Fruit fly (Drosophila melanogaster) whole organism, embryonic: ENCODE measurements around the gene bmm.

ENCODE experiments used
- Aef1 ChIP-seq: fragments of 200-800 bp; sonication (Bioruptor generic); IDR thresholded peaks from 3 replicates; pipeline ENCODE4 v1.3.6; 2022; ENCODE audit warnings: missing biosample characterization, missing genetic modification characterization
- Bteb2 ChIP-seq: fragments of 200-800 bp; sonication (Bioruptor generic); optimal IDR thresholded peaks from 2 replicates; lab custom pipeline; 2016; ENCODE audit warnings: missing biosample characterization, missing genetic modification characterization
- CG10959 ChIP-seq: fragments of 200-800 bp; sonication (Bioruptor generic); IDR thresholded peaks from 2 replicates; pipeline ENCODE4 v1.3.6; 2022; ENCODE audit warnings: missing biosample characterization, missing genetic modification characterization
- CG11398 ChIP-seq: fragments of 200-800 bp; sonication (Bioruptor generic); optimal IDR thresholded peaks from 2 replicates; lab custom pipeline; 2016; ENCODE audit warnings: missing biosample characterization, missing genetic modification characterization
- CG11560 ChIP-seq: fragments of 200-800 bp; sonication (Bioruptor generic); IDR thresholded peaks from 3 replicates; pipeline ENCODE4 v1.3.6; 2022; ENCODE audit warnings: missing biosample characterization, missing genetic modification characterization
- CG1529 ChIP-seq: fragments of 200-800 bp; sonication (Bioruptor generic); optimal IDR thresholded peaks from 3 replicates; lab custom pipeline; 2018; ENCODE audit warnings: missing biosample characterization, missing genetic modification characterization
- CG1647 ChIP-seq: fragments of 200-800 bp; sonication (Bioruptor generic); optimal IDR thresholded peaks from 3 replicates; lab custom pipeline; 2016; ENCODE audit warnings: missing biosample characterization, missing genetic modification characterization
- CG16863 ChIP-seq: fragments of 200-800 bp; sonication (Bioruptor generic); optimal IDR thresholded peaks from 3 replicates; lab custom pipeline; 2016; ENCODE audit warnings: missing biosample characterization, missing genetic modification characterization
- CG17359 ChIP-seq: fragments of 200-800 bp; sonication (Bioruptor generic); optimal IDR thresholded peaks from 3 replicates; lab custom pipeline; 2018; ENCODE audit warnings: missing biosample characterization, mild to moderate bottlenecking, missing genetic modification characterization, moderate library complexity
- CG18476 ChIP-seq: fragments of 200-800 bp; sonication (Bioruptor generic); optimal IDR thresholded peaks from 2 replicates; lab custom pipeline; 2016; ENCODE audit warnings: missing biosample characterization, mild to moderate bottlenecking, missing genetic modification characterization
- CG18599 ChIP-seq: fragments of 200-800 bp; sonication (Bioruptor generic); optimal IDR thresholded peaks from 3 replicates; lab custom pipeline; 2017; ENCODE audit warnings: missing biosample characterization, missing genetic modification characterization, mild to moderate bottlenecking, moderate library complexity, missing genetic modification reagents
- CG2120 ChIP-seq: fragments of 200-800 bp; sonication (Bioruptor generic); optimal IDR thresholded peaks from 3 replicates; lab custom pipeline; 2016; ENCODE audit warnings: missing biosample characterization, missing genetic modification characterization
- CG2875 ChIP-seq: fragments of 200-800 bp; sonication (Bioruptor generic); optimal IDR thresholded peaks from 2 replicates; lab custom pipeline; 2017; ENCODE audit warnings: missing biosample characterization, mild to moderate bottlenecking, missing genetic modification characterization, missing genetic modification reagents
- CG33557 ChIP-seq: fragments of 200-800 bp; sonication (Bioruptor generic); optimal IDR thresholded peaks from 2 replicates; lab custom pipeline; 2019; ENCODE audit warnings: missing biosample characterization, mild to moderate bottlenecking, missing genetic modification characterization, moderate library complexity
- CG5245 ChIP-seq: fragments of 200-800 bp; sonication (Bioruptor generic); optimal IDR thresholded peaks from 3 replicates; lab custom pipeline; 2016; ENCODE audit warnings: missing biosample characterization, missing genetic modification characterization
- CG8388 ChIP-seq: fragments of 200-800 bp; sonication (Bioruptor generic); optimal IDR thresholded peaks from 2 replicates; lab custom pipeline; 2019; ENCODE audit warnings: missing biosample characterization, mild to moderate bottlenecking, missing genetic modification characterization, moderate library complexity
- CHES-1-like ChIP-seq: fragments of 200-800 bp; sonication (Bioruptor generic); optimal IDR thresholded peaks from 2 replicates; lab custom pipeline; 2016; ENCODE audit warnings: missing biosample characterization, missing genetic modification characterization
- CrebB ChIP-seq: fragments of 200-800 bp; sonication (Bioruptor generic); optimal IDR thresholded peaks from 3 replicates; lab custom pipeline; 2018; ENCODE audit warnings: missing biosample characterization, mild to moderate bottlenecking, missing genetic modification characterization
- Eip74EF ChIP-seq, 2 experiments: fragments of 200-800 bp in 1 of 2; fragments of >200 bp in 1 of 2; sonication (Bioruptor generic) in 1 of 2; optimal IDR thresholded peaks; 2 replicates each; lab custom pipeline; 2017 to 2019; ENCODE audit warnings: missing biosample characterization in 2 of 2, missing genetic modification characterization in 2 of 2, mild to moderate bottlenecking in 1 of 2, moderate library complexity in 1 of 2
- Elba2 ChIP-seq: fragments of 200-800 bp; sonication (Bioruptor generic); optimal IDR thresholded peaks from 3 replicates; lab custom pipeline; 2016; ENCODE audit warnings: missing biosample characterization, missing genetic modification characterization
- H15 ChIP-seq: fragments of 200-800 bp; sonication (Bioruptor generic); IDR thresholded peaks from 3 replicates; pipeline ENCODE4 v1.3.6; 2022; ENCODE audit warnings: missing biosample characterization, missing genetic modification characterization
- Hmr ChIP-seq: fragments of 200-800 bp; sonication (Bioruptor generic); optimal IDR thresholded peaks from 3 replicates; lab custom pipeline; 2017; ENCODE audit warnings: mild to moderate bottlenecking, missing biosample characterization, missing genetic modification reagents, missing genetic modification characterization
- Hmx ChIP-seq: fragments of 200-800 bp; sonication (Bioruptor generic); optimal IDR thresholded peaks from 2 replicates; lab custom pipeline; 2016; ENCODE audit warnings: missing biosample characterization, missing genetic modification characterization
- Hsf ChIP-seq: fragments of 200-800 bp; sonication (Bioruptor generic); optimal IDR thresholded peaks from 3 replicates; lab custom pipeline; 2016; ENCODE audit warnings: missing biosample characterization, missing genetic modification characterization
- Nf-YB ChIP-seq: fragments of 200-800 bp; sonication (Bioruptor generic); optimal IDR thresholded peaks from 3 replicates; lab custom pipeline; 2019; ENCODE audit warnings: missing biosample characterization, mild to moderate bottlenecking, missing genetic modification characterization, moderate library complexity
- Ravus ChIP-seq: fragments of 200-800 bp; sonication (Bioruptor generic); IDR thresholded peaks from 2 replicates; pipeline ENCODE4 v1.3.6; 2022; ENCODE audit warnings: missing biosample characterization, missing genetic modification characterization
- ac ChIP-seq: fragments of 200-800 bp; sonication (Bioruptor generic); optimal IDR thresholded peaks from 3 replicates; lab custom pipeline; 2017; ENCODE audit warnings: missing biosample characterization, mild to moderate bottlenecking, missing genetic modification characterization
- ash1 ChIP-seq: fragments of 200-800 bp; sonication (Bioruptor generic); optimal IDR thresholded peaks from 2 replicates; lab custom pipeline; 2018; ENCODE audit warnings: missing biosample characterization, mild to moderate bottlenecking, missing genetic modification characterization
- bcd ChIP-seq: fragments of 200-800 bp; sonication (Bioruptor generic); optimal IDR thresholded peaks from 2 replicates; lab custom pipeline; 2017; ENCODE audit warnings: missing biosample characterization, mild to moderate bottlenecking, missing genetic modification characterization
- btn ChIP-seq: fragments of 200-800 bp; sonication (Bioruptor generic); optimal IDR thresholded peaks from 2 replicates; lab custom pipeline; 2016; ENCODE audit warnings: missing biosample characterization, missing genetic modification characterization
- disco-r ChIP-seq: fragments of 200-800 bp; sonication (Bioruptor generic); optimal IDR thresholded peaks from 2 replicates; lab custom pipeline; 2016; ENCODE audit warnings: missing biosample characterization, missing genetic modification characterization
- dm ChIP-seq: fragments of 200-800 bp; sonication (Bioruptor generic); optimal IDR thresholded peaks from 3 replicates; lab custom pipeline; 2016; ENCODE audit warnings: missing biosample characterization, missing genetic modification characterization
- emc ChIP-seq: fragments of 200-800 bp; sonication (Bioruptor generic); optimal IDR thresholded peaks from 2 replicates; lab custom pipeline; 2016; ENCODE audit warnings: missing biosample characterization, missing genetic modification characterization
- fd96Cb ChIP-seq: fragments of 200-800 bp; sonication (Bioruptor generic); optimal IDR thresholded peaks from 2 replicates; lab custom pipeline; 2018; ENCODE audit warnings: missing biosample characterization, mild to moderate bottlenecking, missing genetic modification characterization, moderate library complexity
- hth ChIP-seq: fragments of >200 bp; optimal IDR thresholded peaks from 2 replicates; lab custom pipeline; 2017; ENCODE audit warnings: inconsistent platforms
- kah ChIP-seq: fragments of 200-800 bp; sonication (Bioruptor generic); optimal IDR thresholded peaks from 2 replicates; lab custom pipeline; 2018; ENCODE audit warnings: missing biosample characterization, mild to moderate bottlenecking, missing genetic modification characterization
- lab ChIP-seq: fragments of 200-800 bp; sonication (Bioruptor generic); optimal IDR thresholded peaks from 3 replicates; lab custom pipeline; 2017; ENCODE audit warnings: missing biosample characterization, missing genetic modification characterization, mild to moderate bottlenecking, moderate library complexity, missing genetic modification reagents
- lmd ChIP-seq: fragments of 200-800 bp; sonication (Bioruptor generic); IDR thresholded peaks from 2 replicates; pipeline ENCODE4 v1.3.6; 2022; ENCODE audit warnings: missing biosample characterization, missing genetic modification characterization
- luna ChIP-seq: fragments of 200-800 bp; sonication (Bioruptor generic); optimal IDR thresholded peaks from 2 replicates; lab custom pipeline; 2016; ENCODE audit warnings: missing biosample characterization, missing genetic modification characterization
- maf-S ChIP-seq: fragments of 200-800 bp; sonication (Bioruptor generic); optimal IDR thresholded peaks from 2 replicates; lab custom pipeline; 2016; ENCODE audit warnings: missing biosample characterization, missing genetic modification characterization
- pnt ChIP-seq: fragments of 200-800 bp; sonication (Bioruptor generic); optimal IDR thresholded peaks from 3 replicates; lab custom pipeline; 2016; ENCODE audit warnings: missing biosample characterization, missing genetic modification characterization
- scrt ChIP-seq: fragments of 200-800 bp; sonication (Bioruptor generic); optimal IDR thresholded peaks from 2 replicates; lab custom pipeline; 2018; ENCODE audit warnings: missing biosample characterization, mild to moderate bottlenecking, missing genetic modification characterization, moderate library complexity
- sd ChIP-seq: fragments of 200-800 bp; sonication (Bioruptor generic); optimal IDR thresholded peaks from 3 replicates; lab custom pipeline; 2018; ENCODE audit warnings: missing biosample characterization, mild to moderate bottlenecking, missing genetic modification characterization, moderate library complexity
- sens ChIP-seq: fragments of 200-800 bp; sonication (Bioruptor generic); peaks from one replicate; lab custom pipeline; 2016; ENCODE audit warnings: missing biosample characterization, missing genetic modification characterization
- tap ChIP-seq: fragments of 200-800 bp; optimal IDR thresholded peaks from 3 replicates; lab custom pipeline; 2019; ENCODE audit warnings: missing biosample characterization, mild to moderate bottlenecking, missing genetic modification characterization, moderate library complexity
- trem ChIP-seq: fragments of 200-800 bp; optimal IDR thresholded peaks from 3 replicates; lab custom pipeline; 2019; ENCODE audit warnings: missing biosample characterization, mild to moderate bottlenecking, missing genetic modification characterization, moderate library complexity
- twi ChIP-seq: fragments of 200-800 bp; optimal IDR thresholded peaks from 2 replicates; lab custom pipeline; 2019; ENCODE audit warnings: missing biosample characterization, mild to moderate bottlenecking, missing genetic modification characterization, moderate library complexity
- wek ChIP-seq: fragments of 200-800 bp; sonication (Bioruptor generic); optimal IDR thresholded peaks from 3 replicates; lab custom pipeline; 2018; ENCODE audit warnings: missing biosample characterization, mild to moderate bottlenecking, missing genetic modification characterization, moderate library complexity
- wor ChIP-seq: fragments of 200-800 bp; sonication (Bioruptor generic); IDR thresholded peaks from 2 replicates; pipeline ENCODE4 v1.3.6; 2022; ENCODE audit warnings: missing biosample characterization, missing genetic modification characterization
- yki ChIP-seq: fragments of >200 bp; optimal IDR thresholded peaks from 3 replicates; lab custom pipeline; 2018
- zfh1 ChIP-seq: fragments of 200-800 bp; sonication (Bioruptor generic); IDR thresholded peaks from 3 replicates; pipeline ENCODE4 v1.3.6; 2022; ENCODE audit warnings: missing biosample characterization, missing genetic modification characterization

Gene bmm

DNA sequence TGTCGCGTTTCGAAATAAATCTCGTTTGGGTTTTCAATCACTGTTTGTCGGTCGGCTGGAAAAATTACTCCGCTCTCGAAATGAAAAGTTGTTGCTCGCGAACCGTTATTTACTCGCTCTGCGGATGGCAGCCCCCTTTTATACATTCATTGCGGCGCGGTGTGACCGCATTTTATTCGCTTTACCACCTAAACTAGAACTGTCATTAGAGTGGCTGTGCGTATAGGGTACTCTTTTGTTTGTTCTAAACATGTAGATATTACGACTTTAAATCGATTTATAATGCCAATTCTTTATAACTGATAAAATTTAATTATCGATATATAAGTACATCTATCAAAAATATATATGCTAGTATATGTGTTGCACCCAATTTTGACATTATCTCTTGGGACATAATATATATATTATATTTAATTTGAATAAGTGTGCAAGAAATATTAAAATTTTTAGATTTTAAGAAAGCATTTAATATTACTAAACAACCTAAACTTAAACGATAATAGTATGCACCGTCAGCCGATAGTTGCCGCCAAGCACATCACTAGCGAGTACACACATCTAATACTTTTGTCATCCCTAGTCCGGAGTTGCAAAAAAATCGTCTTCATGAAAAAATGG, at the start of gene bmm, which contains the start of gene Tdrd3 (continued):
- TF ChIP-seq zfh1, result peak; percentile 67; the same call in 2 of the 3 replicates
- peak; percentile 93 for TF ChIP-seq trem (tag; lab: Kevin White, UChicago)
- TF ChIP-seq ac (GFP tag; lab: Kevin White, UChicago), result no peak
- peak; percentile 80 for TF ChIP-seq bcd
- TF ChIP-seq lab, result peak; percentile 73
- no peak; the same call in 1 of the 2 replicates for TF ChIP-seq CG10959 (GFP tag; lab: Robert Waterston, UW)
- TF ChIP-seq Hmr (GFP tag; lab: Kevin White, UChicago), result peak; percentile 87
- TF ChIP-seq twi, result peak; percentile 77
- TF ChIP-seq Aef1 (GFP tag; lab: Robert Waterston, UW), result peak; percentile 75
- peak; percentile 27 for TF ChIP-seq scrt (GFP tag; lab: Kevin White, UChicago)
- TF ChIP-seq dm (GFP tag; lab: Kevin White, UChicago), result no peak
- TF ChIP-seq tap (tag; lab: Kevin White, UChicago), result peak; percentile 73
- peak; percentile 83 for TF ChIP-seq sens
- TF ChIP-seq Eip74EF (GFP tag; optimal IDR thresholded peaks at IDR 0.05; lab: Kevin White, UChicago), result peak in 1 of 2 experiments; percentile 61
- peak; percentile 47 for TF ChIP-seq CG18476
- peak; percentile 98 for TF ChIP-seq wek (GFP tag; lab: Kevin White, UChicago)
- peak; percentile 61 for TF ChIP-seq maf-S (GFP tag; lab: Kevin White, UChicago)
- peak; percentile 51 for TF ChIP-seq CrebB
- TF ChIP-seq CG2875, result peak; percentile 24
- TF ChIP-seq CG17359 (tag; lab: Kevin White, UChicago), result peak; percentile 73
- no peak for TF ChIP-seq Hmx (GFP tag; lab: Kevin White, UChicago)
- TF ChIP-seq CG16863 (GFP tag; lab: Kevin White, UChicago), result no peak
- peak; percentile 79; the same call in 2 of the 3 replicates for TF ChIP-seq H15
- no peak for TF ChIP-seq CG11398 (GFP tag; lab: Kevin White, UChicago)
- TF ChIP-seq CG11560, result peak; percentile 27; the same call in 1 of the 3 replicates
- TF ChIP-seq kah, result peak; percentile 48
- peak; percentile 71 for TF ChIP-seq fd96Cb
- TF ChIP-seq CG1647, result peak; percentile 31
- peak; percentile 65 for TF ChIP-seq CHES-1-like (GFP tag; lab: Kevin White, UChicago)
- TF ChIP-seq yki, result no peak
- TF ChIP-seq CG8388 (GFP tag; lab: Kevin White, UChicago), result peak; percentile 70
- TF ChIP-seq Hsf (GFP tag; lab: Kevin White, UChicago), result peak; percentile 66
- TF ChIP-seq CG33557 (GFP tag; lab: Kevin White, UChicago), result peak; percentile 81
- TF ChIP-seq Nf-YB (GFP tag; lab: Kevin White, UChicago), result peak; percentile 70
- TF ChIP-seq luna (GFP tag; lab: Kevin White, UChicago), result peak; percentile 54
- no peak for TF ChIP-seq emc (GFP tag; lab: Kevin White, UChicago)
- TF ChIP-seq Elba2 (GFP tag; lab: Kevin White, UChicago), result peak; percentile 36
- TF ChIP-seq wor, result no peak
- TF ChIP-seq CG5245 (GFP tag; lab: Kevin White, UChicago), result peak; percentile 37
- no peak for TF ChIP-seq Ravus
- peak; percentile 53 for TF ChIP-seq Bteb2 (GFP tag; lab: Kevin White, UChicago)
- TF ChIP-seq sd (tag; lab: Kevin White, UChicago), result peak; percentile 56
- peak; percentile 84 for TF ChIP-seq lmd (GFP tag; lab: Robert Waterston, UW)
- TF ChIP-seq pnt (GFP tag; lab: Kevin White, UChicago), result peak; percentile 42
- TF ChIP-seq CG18599 (GFP tag; lab: Kevin White, UChicago), result peak; percentile 89
- no peak for TF ChIP-seq hth (lab: Kevin White, UChicago)
- no peak for TF ChIP-seq CG1529 (GFP tag; lab: Kevin White, UChicago)
- no peak for TF ChIP-seq ash1 (GFP tag; lab: Kevin White, UChicago)
- TF ChIP-seq btn (GFP tag; lab: Kevin White, UChicago), result no peak
- peak; percentile 84 for TF ChIP-seq CG2120 (GFP tag; lab: Kevin White, UChicago)
- peak; percentile 40 for TF ChIP-seq disco-r
